Fruit fly (Drosophila melanogaster): Measurements from ENCODE around the gene CG13784.

Gene CG13784

dm6 chr2L:7207660-7208059, 12.2 kb downstream of the CG13784 start:
- no peak for TF ChIP-seq CG6765 (GFP tag; optimal IDR thresholded peaks at IDR 0.05)
- TF ChIP-seq CG10274 (GFP tag; optimal IDR thresholded peaks at IDR 0.05) = no peak
- TF ChIP-seq scrt (GFP tag; optimal IDR thresholded peaks at IDR 0.05) = no peak
- no peak for TF ChIP-seq ERR (GFP tag; optimal IDR thresholded peaks at IDR 0.05)
- peak; percentile 33; the same call in 1 of the 2 replicates for TF ChIP-seq Drgx (GFP tag; IDR thresholded peaks at IDR 0.05)
- no peak for TF ChIP-seq zf30C (GFP tag; optimal IDR thresholded peaks at IDR 0.05)
- peak; percentile 88 for TF ChIP-seq nom (GFP tag; optimal IDR thresholded peaks at IDR 0.05)
- no peak for TF ChIP-seq bbx (GFP tag; IDR thresholded peaks at IDR 0.05; ENCODE audit: partially characterized antibody)
- peak in 1 of 2 experiments; percentile 41 for TF ChIP-seq bsh (GFP tag; optimal IDR thresholded peaks at IDR 0.05)
- TF ChIP-seq cwo (GFP tag; optimal IDR thresholded peaks at IDR 0.05) = no peak
- no peak for TF ChIP-seq sr (GFP tag; IDR thresholded peaks at IDR 0.05)

dm6 chr2L:7204172-7204482, 15.7 kb downstream of the CG13784 start, which contains the start of gene CG4502:
Gene CG4502 (minus strand): TSS chr2L:7204264.
- TF ChIP-seq CG2889 (GFP tag; IDR thresholded peaks at IDR 0.05) (no peak), CG17912 (GFP tag; optimal IDR thresholded peaks at IDR 0.05) (no peak), vnd (GFP tag; IDR thresholded peaks at IDR 0.05; ENCODE audit: partially characterized antibody) (peak; percentile 99), CG7556 (GFP tag; optimal IDR thresholded peaks at IDR 0.05) (no peak), CG1603 (tag; optimal IDR thresholded peaks at IDR 0.05) (peak; percentile 81), NC2β (GFP tag; optimal IDR thresholded peaks at IDR 0.05) (no peak), CG11560 (tag; IDR thresholded peaks at IDR 0.05) (peak; percentile 76; the same call in 2 of the 3 replicates), Ptx1 (GFP tag; IDR thresholded peaks at IDR 0.05) (no peak), gt (GFP tag; IDR thresholded peaks at IDR 0.05) (no peak), CG5245 (GFP tag; optimal IDR thresholded peaks at IDR 0.05) (no peak), CG32532 (GFP tag; IDR thresholded peaks at IDR 0.05) (peak; percentile 67; the same call in 1 of the 2 replicates), CG8765 (GFP tag; IDR thresholded peaks at IDR 0.05) (no peak; the same call in 1 of the 2 replicates), Sin3A (optimal IDR thresholded peaks at IDR 0.05) (peak; percentile 27), CG4730 (GFP tag; IDR thresholded peaks at IDR 0.05) (no peak), CG9727 (GFP tag; optimal IDR thresholded peaks at IDR 0.05) (no peak), Mrtf (GFP tag; IDR thresholded peaks at IDR 0.05) (no peak), sug (tag; optimal IDR thresholded peaks at IDR 0.05) (peak; percentile 62), Taf1 (GFP tag; IDR thresholded peaks at IDR 0.05) (no peak), C15 (GFP tag; IDR thresholded peaks at IDR 0.05) (no peak), sens (GFP tag) (peak; percentile 61), cg (GFP tag; optimal IDR thresholded peaks at IDR 0.05) (no peak), prd (optimal IDR thresholded peaks at IDR 0.05) (no peak), prd (GFP tag; IDR thresholded peaks at IDR 0.05) (no peak), CG2202 (tag; optimal IDR thresholded peaks at IDR 0.05) (no peak), Side (GFP tag; optimal IDR thresholded peaks at IDR 0.05) (peak; percentile 23), ranshi (GFP tag; IDR thresholded peaks at IDR 0.05) (no peak), CG7357 (GFP tag; IDR thresholded peaks at IDR 0.05) (no peak), CG12104 (GFP tag; optimal IDR thresholded peaks at IDR 0.05) (no peak), Asciz (GFP tag; optimal IDR thresholded peaks at IDR 0.05) (no peak), CG34422 (GFP tag; IDR thresholded peaks at IDR 0.05) (no peak), so (GFP tag; IDR thresholded peaks at IDR 0.05) (no peak), CG16779 (GFP tag; IDR thresholded peaks at IDR 0.05) (no peak), sr (GFP tag; IDR thresholded peaks at IDR 0.05) (no peak), CG7745 (tag; optimal IDR thresholded peaks at IDR 0.05) (no peak), CG4360 (GFP tag; IDR thresholded peaks at IDR 0.05) (no peak), Hmr (GFP tag; optimal IDR thresholded peaks at IDR 0.05) (peak; percentile 79), CG14441 (GFP tag; IDR thresholded peaks at IDR 0.05) (no peak), CG3163 (GFP tag; optimal IDR thresholded peaks at IDR 0.05) (no peak), CG8281 (tag; optimal IDR thresholded peaks at IDR 0.05) (no peak), org-1 (GFP tag; optimal IDR thresholded peaks at IDR 0.05) (no peak), CG5953 (GFP tag; IDR thresholded peaks at IDR 0.05) (no peak), CG30403 (GFP tag; optimal IDR thresholded peaks at IDR 0.05) (no peak), gsb (GFP tag; IDR thresholded peaks at IDR 0.05) (no peak)

Data from whole organism, embryonic.